Fruit fly (Drosophila melanogaster): Measurements from ENCODE around the gene TAF1B.

The TAF1B gene

DNA sequence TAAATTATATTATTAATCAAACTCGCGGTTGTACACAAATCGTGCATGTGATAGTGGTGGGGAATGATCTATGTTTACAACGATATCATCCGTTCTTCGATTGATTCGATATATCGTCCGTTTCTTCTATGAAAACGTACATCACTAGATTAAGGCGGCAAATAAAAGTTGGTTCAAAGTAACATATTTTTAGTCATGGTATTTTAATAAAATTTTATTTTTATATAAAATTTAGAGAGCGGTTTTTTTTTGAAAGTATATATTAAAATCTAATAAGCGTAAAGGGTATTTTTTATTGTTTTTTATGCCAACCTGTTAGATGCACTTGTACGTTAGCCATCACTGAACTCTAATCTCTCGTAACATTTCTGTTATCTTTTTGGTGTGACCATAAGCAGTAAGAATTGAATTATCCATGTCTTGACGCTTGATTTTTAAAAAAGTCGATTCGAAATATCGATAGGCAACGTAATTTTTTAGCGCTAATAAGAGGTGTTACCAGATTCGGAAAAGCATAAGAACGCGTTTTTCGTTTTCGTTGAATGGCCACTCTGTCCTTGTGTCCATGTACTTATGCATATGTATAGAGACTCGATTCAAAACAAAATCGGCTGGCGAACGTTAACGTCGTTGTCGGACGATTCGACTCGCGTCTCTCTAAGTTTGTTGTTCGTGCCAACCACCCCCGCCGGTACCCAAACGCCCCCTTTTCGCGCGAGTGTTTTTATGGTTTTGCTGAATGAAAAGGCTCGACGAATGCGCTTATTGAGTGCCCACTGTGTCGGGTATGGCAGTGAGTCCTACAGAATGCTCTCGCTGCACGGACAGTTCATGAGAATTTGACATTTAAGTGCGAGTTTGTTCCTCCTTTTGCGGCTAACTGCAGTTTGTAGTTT is at the start of gene TAF1B, which contains the start of gene Invadolysin:
Gene TAF1B, minus strand, starts transcription at position 82 of the 896 bp plus-strand sequence.
Gene Invadolysin, plus strand, starts transcription at position 566 of the 896 bp plus-strand sequence.
- no peak for TF ChIP-seq CG8478 (optimal IDR thresholded peaks at IDR 0.05)
- TF ChIP-seq pan (optimal IDR thresholded peaks at IDR 0.05): no peak
- no peak for TF ChIP-seq psq (optimal IDR thresholded peaks at IDR 0.05)
- no peak for TF ChIP-seq usp (GFP tag; optimal IDR thresholded peaks at IDR 0.05)
- no peak for TF ChIP-seq Dll (optimal IDR thresholded peaks at IDR 0.05)
- no peak for TF ChIP-seq EcR (GFP tag; optimal IDR thresholded peaks at IDR 0.05)

DNA sequence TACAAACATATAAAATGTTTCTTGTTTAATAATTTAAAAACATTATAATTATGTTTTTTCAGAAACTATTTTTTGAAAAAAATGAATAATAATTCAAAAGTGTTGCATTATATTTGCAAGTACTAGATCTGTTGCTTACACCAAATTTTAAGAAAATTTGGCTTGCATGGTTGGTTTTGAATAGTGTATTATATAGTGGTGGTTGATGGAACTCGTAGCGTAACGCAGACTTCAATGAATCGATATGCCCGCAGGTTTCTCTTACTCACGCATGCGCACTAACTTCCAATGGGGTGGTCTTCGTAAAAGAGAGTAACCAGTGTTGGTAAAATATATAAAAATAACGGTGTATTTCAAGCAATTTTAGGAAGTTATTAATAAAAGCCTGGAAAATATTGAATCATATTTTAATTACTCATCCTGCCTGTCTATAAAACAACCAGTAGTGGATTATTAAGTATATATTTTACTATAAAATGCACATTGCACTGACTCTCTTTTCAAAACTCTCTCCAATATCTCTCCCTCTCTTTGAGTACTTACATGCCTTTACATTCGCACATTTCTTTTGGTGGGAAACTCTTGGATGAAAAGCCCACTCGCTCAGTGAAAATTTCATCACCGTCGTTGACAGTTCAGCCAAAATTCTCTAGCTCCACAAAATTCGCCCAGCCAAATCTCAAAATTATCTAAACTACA is 46.2 kb upstream of the TAF1B start, which contains the start of gene Syn:
Gene Syn, plus strand, starts transcription at position 606 of the 699 bp plus-strand sequence.
- TF ChIP-seq usp (GFP tag; optimal IDR thresholded peaks at IDR 0.05) (no peak), EcR (GFP tag; optimal IDR thresholded peaks at IDR 0.05) (no peak), pan (optimal IDR thresholded peaks at IDR 0.05) (no peak), CG8478 (optimal IDR thresholded peaks at IDR 0.05) (no peak), psq (optimal IDR thresholded peaks at IDR 0.05) (no peak), Dll (optimal IDR thresholded peaks at IDR 0.05) (no peak)

DNA sequence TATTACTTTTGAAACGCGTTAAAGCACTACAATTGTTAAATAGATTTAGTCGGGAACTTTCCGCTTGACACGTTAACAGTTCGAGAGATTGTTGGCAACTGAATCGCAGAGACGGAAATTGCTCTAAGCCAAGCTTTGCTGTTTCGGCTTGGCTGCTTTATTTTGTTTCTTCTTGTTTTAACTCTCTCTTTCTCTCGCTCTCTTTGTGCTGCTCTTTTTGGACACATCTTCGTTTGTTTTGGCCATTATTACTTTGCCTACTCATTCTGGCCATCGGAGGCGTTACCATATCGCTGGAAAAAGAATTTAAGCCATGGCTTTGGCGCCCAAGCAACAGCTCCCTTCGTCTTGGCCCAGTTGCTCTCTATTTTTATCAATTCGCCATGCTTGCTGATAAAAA is 45.5 kb upstream of the TAF1B start, which contains the start of gene CG12814:
Gene CG12814, minus strand, starts transcription at position 84 of the 400 bp plus-strand sequence.
- no peak for TF ChIP-seq EcR (GFP tag; optimal IDR thresholded peaks at IDR 0.05)
- no peak for TF ChIP-seq CG8478 (optimal IDR thresholded peaks at IDR 0.05)
- no peak for TF ChIP-seq pan (optimal IDR thresholded peaks at IDR 0.05)
- no peak for TF ChIP-seq usp (GFP tag; optimal IDR thresholded peaks at IDR 0.05)
- TF ChIP-seq Dll (optimal IDR thresholded peaks at IDR 0.05): no peak
- no peak for TF ChIP-seq psq (optimal IDR thresholded peaks at IDR 0.05)

DNA sequence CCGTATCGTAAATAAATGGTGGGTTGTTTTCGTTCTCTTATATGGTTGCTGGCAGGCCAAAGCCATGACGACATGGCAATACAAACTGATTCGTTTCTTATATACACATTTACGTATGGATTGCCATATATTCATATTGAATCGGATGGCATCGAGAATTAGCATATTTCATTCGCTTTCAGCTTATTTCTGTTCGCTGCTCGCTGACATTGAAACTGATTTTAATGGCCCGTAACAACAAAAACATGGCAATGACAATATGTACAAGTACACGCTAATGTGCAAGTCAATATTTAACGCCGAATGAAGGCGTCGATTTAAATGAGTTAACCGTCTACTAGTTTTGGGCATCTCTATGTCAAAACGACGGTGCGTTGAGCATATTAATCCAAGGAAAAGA is 42.0 kb upstream of the TAF1B start:
- TF ChIP-seq psq (optimal IDR thresholded peaks at IDR 0.05) (no peak), usp (GFP tag; optimal IDR thresholded peaks at IDR 0.05) (no peak), CG8478 (optimal IDR thresholded peaks at IDR 0.05) (no peak), EcR (GFP tag; optimal IDR thresholded peaks at IDR 0.05) (no peak), Dll (optimal IDR thresholded peaks at IDR 0.05) (no peak), pan (optimal IDR thresholded peaks at IDR 0.05) (no peak)

DNA sequence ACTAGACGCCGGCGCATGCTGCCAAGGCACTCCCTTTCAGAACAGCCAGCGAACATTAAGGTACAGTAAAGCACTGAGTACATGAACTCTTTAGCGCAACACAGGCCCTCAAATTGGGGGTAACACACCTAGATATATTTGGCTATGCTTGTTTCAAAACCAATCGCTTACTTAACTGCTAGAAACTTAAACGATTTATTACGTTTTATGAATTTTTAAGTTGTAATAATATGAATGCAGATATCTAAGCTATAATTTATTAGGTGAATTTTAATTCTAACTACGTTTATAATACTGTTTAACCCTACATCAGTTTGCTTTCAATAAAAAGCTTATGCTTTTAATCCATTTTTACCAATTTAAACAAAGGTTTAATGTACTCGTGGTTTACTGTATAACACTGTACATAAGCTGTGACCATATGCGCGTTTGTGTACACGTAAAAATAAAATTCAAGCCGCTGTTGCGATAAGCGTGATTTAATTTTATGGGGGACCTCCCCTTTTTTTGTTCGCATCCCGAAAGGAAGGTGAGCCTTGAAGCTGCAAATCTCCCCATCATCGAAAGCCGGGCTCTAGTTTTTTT is 33.0 kb upstream of the TAF1B start:
- no peak for TF ChIP-seq Dll (optimal IDR thresholded peaks at IDR 0.05)
- no peak for TF ChIP-seq CG8478 (optimal IDR thresholded peaks at IDR 0.05)
- no peak for TF ChIP-seq usp (GFP tag; optimal IDR thresholded peaks at IDR 0.05)
- no peak for TF ChIP-seq EcR (GFP tag; optimal IDR thresholded peaks at IDR 0.05)
- TF ChIP-seq psq (optimal IDR thresholded peaks at IDR 0.05): no peak
- no peak for TF ChIP-seq pan (optimal IDR thresholded peaks at IDR 0.05)

DNA sequence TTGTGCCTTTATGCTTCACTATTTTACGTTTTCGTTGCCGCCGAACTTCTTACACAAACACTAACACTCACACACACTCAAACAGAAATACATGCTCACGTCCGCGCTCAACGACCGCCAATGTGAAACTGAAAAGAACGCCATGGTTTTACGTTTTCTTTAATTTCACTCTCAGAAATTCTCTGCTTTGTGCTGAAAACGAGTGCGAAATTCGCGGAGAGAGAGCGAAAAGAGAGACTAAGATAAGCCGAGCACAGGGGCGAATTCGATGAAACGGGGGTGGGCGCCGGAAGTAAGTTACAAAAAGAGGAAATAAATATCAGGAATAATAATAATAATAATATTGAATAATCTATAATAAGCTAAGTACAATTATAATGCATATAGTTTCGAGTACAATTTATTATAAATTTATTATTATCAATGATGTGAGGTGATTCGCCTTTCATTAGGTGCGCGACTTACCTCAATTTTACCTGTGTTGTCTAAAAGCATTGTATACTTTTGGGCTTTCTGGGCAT is 26.4 kb upstream of the TAF1B start, which contains the start of gene Best1:
Gene Best1, minus strand, starts transcription at position 132 of the 521 bp plus-strand sequence.
- TF ChIP-seq CG8478 (optimal IDR thresholded peaks at IDR 0.05) (no peak), EcR (GFP tag; optimal IDR thresholded peaks at IDR 0.05) (no peak), usp (GFP tag; optimal IDR thresholded peaks at IDR 0.05) (no peak), pan (optimal IDR thresholded peaks at IDR 0.05) (no peak), psq (optimal IDR thresholded peaks at IDR 0.05) (no peak), Dll (optimal IDR thresholded peaks at IDR 0.05) (no peak)

DNA sequence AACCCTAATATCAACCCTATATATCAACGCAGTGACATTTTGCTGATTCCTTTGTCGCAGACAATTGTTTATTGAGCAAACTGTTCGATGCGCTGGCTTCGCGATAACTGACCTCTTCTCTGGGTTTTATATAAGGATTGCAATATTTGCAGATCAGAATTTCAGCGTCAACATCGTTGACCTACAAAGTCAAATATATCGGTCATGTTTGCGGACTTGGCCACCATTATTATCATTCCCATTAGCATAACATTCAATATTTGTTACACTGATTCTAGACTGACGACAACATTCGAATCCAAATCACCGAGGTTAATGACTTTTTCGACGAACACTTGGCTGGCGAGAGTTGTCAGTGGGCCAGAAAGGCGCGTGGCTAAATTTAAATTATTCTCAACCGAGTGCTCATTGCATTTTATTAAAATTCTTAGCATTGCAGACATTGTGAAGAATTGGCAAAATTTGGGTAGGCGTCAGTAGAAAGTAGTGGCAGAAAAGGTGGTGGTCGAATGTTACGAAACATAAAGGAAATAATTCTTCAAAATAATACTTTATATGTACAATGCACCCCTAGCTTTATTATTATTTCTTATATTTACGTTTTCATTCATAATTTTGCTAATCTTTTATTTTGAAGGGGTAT is 25.3 kb upstream of the TAF1B start:
- peak in 1 of 2 experiments; percentile 70 for TF ChIP-seq EcR (GFP tag; optimal IDR thresholded peaks at IDR 0.05)
- no peak for TF ChIP-seq Dll (optimal IDR thresholded peaks at IDR 0.05)
- TF ChIP-seq usp (GFP tag; optimal IDR thresholded peaks at IDR 0.05): no peak

DNA sequence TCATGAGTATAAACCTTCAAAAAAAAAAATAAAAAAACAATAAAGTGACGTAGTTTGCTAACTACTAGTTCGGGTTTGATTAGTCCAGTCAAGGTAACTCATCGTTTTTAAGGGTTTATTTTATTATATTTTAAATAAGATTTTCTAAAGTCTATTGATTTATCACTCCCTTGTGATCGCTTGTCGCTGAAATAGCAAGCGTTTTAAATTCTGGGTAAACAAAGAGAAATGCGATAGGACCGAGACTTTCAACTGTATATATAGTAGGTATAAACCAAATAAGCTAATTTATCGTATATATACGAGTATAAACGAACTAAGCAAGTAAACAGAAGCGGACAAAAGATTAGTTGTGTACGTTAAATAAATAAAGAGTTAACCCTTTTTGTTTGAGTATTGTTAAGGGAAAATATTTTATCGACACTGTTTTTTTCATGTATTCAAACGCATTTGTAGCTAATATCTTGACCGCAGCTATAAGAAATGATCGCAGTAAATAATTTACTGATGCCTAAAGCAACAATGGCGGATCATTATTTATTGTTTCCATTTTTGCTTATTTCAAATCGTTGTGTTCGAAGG is 24.6 kb upstream of the TAF1B start:
- TF ChIP-seq pan (optimal IDR thresholded peaks at IDR 0.05): no peak
- TF ChIP-seq psq (optimal IDR thresholded peaks at IDR 0.05): no peak
- TF ChIP-seq Dll (optimal IDR thresholded peaks at IDR 0.05): no peak
- TF ChIP-seq usp (GFP tag; optimal IDR thresholded peaks at IDR 0.05): no peak

DNA sequence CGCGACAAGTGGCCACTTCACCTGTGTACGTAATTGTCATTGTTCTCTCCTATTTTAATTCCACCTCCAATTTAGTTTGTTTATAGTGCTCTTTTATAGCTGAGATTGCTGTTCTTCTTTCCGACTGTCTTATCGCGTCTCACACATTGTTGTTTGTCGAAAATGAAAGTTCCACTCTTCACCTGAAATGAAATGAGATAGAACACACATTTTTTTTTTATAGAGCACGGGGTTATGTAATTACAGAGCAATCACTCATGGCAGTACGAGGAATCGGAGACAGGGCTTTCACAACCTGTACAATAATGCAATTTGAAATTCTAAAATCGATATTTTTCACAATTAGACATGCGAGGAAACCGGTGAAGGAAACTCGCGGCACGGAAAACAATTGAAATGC is 23.3 kb upstream of the TAF1B start:
- TF ChIP-seq EcR (GFP tag; optimal IDR thresholded peaks at IDR 0.05): no peak
- TF ChIP-seq psq (optimal IDR thresholded peaks at IDR 0.05): no peak
- TF ChIP-seq usp (GFP tag; optimal IDR thresholded peaks at IDR 0.05): no peak
- TF ChIP-seq pan (optimal IDR thresholded peaks at IDR 0.05): no peak
- no peak for TF ChIP-seq CG8478 (optimal IDR thresholded peaks at IDR 0.05)
- TF ChIP-seq Dll (optimal IDR thresholded peaks at IDR 0.05): no peak

DNA sequence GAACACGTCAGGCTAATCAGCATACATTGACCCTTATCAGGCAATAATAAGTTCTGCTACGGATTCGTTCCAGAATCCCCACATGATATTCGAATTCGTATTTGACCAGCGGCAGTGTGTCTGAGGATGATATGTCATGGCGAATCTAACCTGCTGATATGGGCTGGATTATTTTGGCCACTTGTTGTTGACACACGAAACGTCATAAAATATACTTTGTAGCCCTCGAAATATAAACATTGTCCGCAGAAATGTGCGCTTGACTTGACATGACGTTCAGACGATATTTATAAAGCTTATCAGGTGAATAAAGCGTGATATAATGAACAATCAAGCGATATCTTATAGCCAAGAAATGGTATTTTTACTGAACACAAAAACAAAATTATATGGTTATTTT is 22.4 kb upstream of the TAF1B start:
- TF ChIP-seq EcR (GFP tag; optimal IDR thresholded peaks at IDR 0.05) (no peak), CG8478 (optimal IDR thresholded peaks at IDR 0.05) (no peak), psq (optimal IDR thresholded peaks at IDR 0.05) (no peak), pan (optimal IDR thresholded peaks at IDR 0.05) (no peak), usp (GFP tag; optimal IDR thresholded peaks at IDR 0.05) (no peak)

DNA sequence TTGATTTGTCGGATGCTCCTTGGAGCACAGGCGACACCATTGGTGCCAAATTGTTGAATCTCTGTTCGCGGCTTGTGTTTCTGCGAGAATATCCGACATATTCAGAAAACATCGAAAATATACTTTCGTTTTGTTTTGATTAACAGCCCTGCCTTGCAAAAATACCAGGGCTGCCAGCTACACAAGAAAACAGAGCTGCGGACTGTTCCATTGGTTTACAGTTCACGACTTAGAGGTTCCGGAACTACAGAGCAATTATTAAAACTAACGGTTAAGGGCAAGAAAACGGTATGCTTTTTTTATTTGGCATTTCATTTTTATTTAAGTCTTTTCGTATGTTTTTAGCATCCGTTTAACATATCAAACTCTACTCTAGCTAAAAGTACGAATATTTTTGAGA is 17.2 kb upstream of the TAF1B start, which contains the start of gene CG6254:
Gene CG6254, minus strand, starts transcription at position 169 of the 400 bp plus-strand sequence.
- TF ChIP-seq usp (GFP tag; optimal IDR thresholded peaks at IDR 0.05) (no peak), pan (optimal IDR thresholded peaks at IDR 0.05) (no peak), psq (optimal IDR thresholded peaks at IDR 0.05) (no peak), Dll (optimal IDR thresholded peaks at IDR 0.05) (no peak), EcR (GFP tag; optimal IDR thresholded peaks at IDR 0.05) (no peak), CG8478 (optimal IDR thresholded peaks at IDR 0.05) (no peak)

Data from whole organism.